Worm (Caenorhabditis elegans) whole organism, mixed stage, embryonic: ENCODE measurements around the gene C07E3.4.
A peak's percentile ranks its signal among the peaks of the same experiment; 100 is the strongest.

Source experiments
- M03D4.4 ChIP-seq: sonication (generic microtip); optimal IDR thresholded peaks from 2 replicates; lab custom pipeline; 2017; ENCODE audit warnings: mild to moderate bottlenecking, missing genetic modification characterization, missing compliant biosample characterization
- bed-3 ChIP-seq: fragments of 200-800 bp; sonication (Bioruptor generic); optimal IDR thresholded peaks from 3 replicates; lab custom pipeline; 2018; ENCODE audit warnings: mild to moderate bottlenecking, missing genetic modification characterization, moderate library complexity, missing compliant biosample characterization
- ceh-39 ChIP-seq: fragments of 150-350 bp; optimal IDR thresholded peaks from 2 replicates; lab custom pipeline; 2014; ENCODE audit warnings: missing biosample characterization, missing genetic modification characterization
- ceh-43 ChIP-seq: fragments of 200-800 bp; sonication (Bioruptor generic); optimal IDR thresholded peaks from 2 replicates; lab custom pipeline; 2018; ENCODE audit warnings: mild to moderate bottlenecking, missing genetic modification characterization, moderate library complexity, missing compliant biosample characterization
- ces-1 ChIP-seq: fragments of 150-350 bp; optimal IDR thresholded peaks from 2 replicates; lab custom pipeline; 2014; ENCODE audit warnings: missing biosample characterization, missing genetic modification reagents, missing genetic modification characterization
- cnd-1 ChIP-seq: fragments of 200-800 bp; sonication (Bioruptor generic); optimal IDR thresholded peaks from 2 replicates; lab custom pipeline; 2018; ENCODE audit warnings: mild to moderate bottlenecking, missing genetic modification characterization, missing compliant biosample characterization
- drap-1 ChIP-seq: fragments of 200-800 bp; sonication (Bioruptor generic); optimal IDR thresholded peaks from 3 replicates; lab custom pipeline; 2018; ENCODE audit warnings: mild to moderate bottlenecking, missing genetic modification characterization, missing compliant biosample characterization
- elt-1 ChIP-seq: sonication (generic microtip); optimal IDR thresholded peaks from 2 replicates; lab custom pipeline; 2017; ENCODE audit warnings: missing genetic modification characterization, mild to moderate bottlenecking, missing compliant biosample characterization, antibody characterized with exemption, moderate library complexity, borderline replicate concordance; ENCODE audit not compliant: insufficient read depth
- flh-1 ChIP-seq: fragments of 200-800 bp; sonication (Bioruptor generic); optimal IDR thresholded peaks from 2 replicates; lab custom pipeline; 2018; ENCODE audit warnings: mild to moderate bottlenecking, missing genetic modification characterization, moderate library complexity, missing compliant biosample characterization
- ham-2 ChIP-seq: fragments of 200-800 bp; sonication (Bioruptor generic); optimal IDR thresholded peaks from 2 replicates; lab custom pipeline; 2018; ENCODE audit warnings: mild to moderate bottlenecking, missing genetic modification characterization, missing compliant biosample characterization
- hlh-1 ChIP-seq: fragments of 150-350 bp; optimal IDR thresholded peaks from 2 replicates; lab custom pipeline; 2014; ENCODE audit warnings: missing biosample characterization, missing genetic modification reagents, missing genetic modification characterization
- lin-13 ChIP-seq: fragments of 150-350 bp; optimal IDR thresholded peaks from 2 replicates; lab custom pipeline; 2014; ENCODE audit warnings: missing biosample characterization, missing genetic modification characterization
- lin-32 ChIP-seq: fragments of 200-800 bp; sonication (Bioruptor generic); optimal IDR thresholded peaks from 2 replicates; lab custom pipeline; 2018; ENCODE audit warnings: mild to moderate bottlenecking, missing genetic modification characterization, missing compliant biosample characterization
- lsy-2 ChIP-seq: fragments of 150-350 bp; optimal IDR thresholded peaks from 2 replicates; lab custom pipeline; 2014; ENCODE audit warnings: missing biosample characterization, missing genetic modification characterization
- mab-5 ChIP-seq: fragments of 150-350 bp; optimal IDR thresholded peaks from 2 replicates; lab custom pipeline; 2014; ENCODE audit warnings: missing biosample characterization, missing genetic modification characterization
- mep-1 ChIP-seq: fragments of 150-350 bp; optimal IDR thresholded peaks from 2 replicates; lab custom pipeline; 2017; ENCODE audit warnings: missing biosample characterization, missing genetic modification reagents, missing genetic modification characterization, inconsistent platforms
- mls-2 ChIP-seq: sonication (generic microtip); optimal IDR thresholded peaks from 2 replicates; lab custom pipeline; 2016; ENCODE audit warnings: mild to moderate bottlenecking, missing genetic modification characterization, moderate library complexity, missing compliant biosample characterization
- nhr-12 ChIP-seq: fragments of 150-350 bp; optimal IDR thresholded peaks from 2 replicates; lab custom pipeline; 2014; ENCODE audit warnings: missing biosample characterization, missing genetic modification characterization
- nhr-28 ChIP-seq: fragments of 150-350 bp; optimal IDR thresholded peaks from 2 replicates; lab custom pipeline; 2014; ENCODE audit warnings: missing biosample characterization, missing genetic modification characterization
- pha-4 ChIP-seq: fragments of 150-350 bp; optimal IDR thresholded peaks from 2 replicates; lab custom pipeline; 2018; ENCODE audit warnings: missing biosample characterization, missing genetic modification reagents, missing genetic modification characterization
- sem-2 ChIP-seq: fragments of 200-800 bp; sonication (Bioruptor generic); optimal IDR thresholded peaks from 2 replicates; lab custom pipeline; 2018; ENCODE audit warnings: mild to moderate bottlenecking, missing genetic modification characterization, missing compliant biosample characterization
- snpc-4 ChIP-seq: fragments of 150-350 bp; optimal IDR thresholded peaks from 2 replicates; lab custom pipeline; 2014; ENCODE audit warnings: missing biosample characterization, missing genetic modification characterization
- sptf-1 ChIP-seq: sonication (generic microtip); optimal IDR thresholded peaks from 2 replicates; lab custom pipeline; 2017; ENCODE audit warnings: mild to moderate bottlenecking, missing genetic modification characterization, moderate library complexity, missing compliant biosample characterization
- unc-120 ChIP-seq: sonication (generic microtip); optimal IDR thresholded peaks from 2 replicates; lab custom pipeline; 2017; ENCODE audit warnings: missing genetic modification characterization, missing compliant biosample characterization; ENCODE audit not compliant: poor library complexity, severe bottlenecking
- unc-39 ChIP-seq: fragments of 150-350 bp; optimal IDR thresholded peaks from 2 replicates; lab custom pipeline; 2014; ENCODE audit warnings: missing biosample characterization, missing genetic modification characterization
- unc-62 ChIP-seq: fragments of 150-350 bp; optimal IDR thresholded peaks from 2 replicates; lab custom pipeline; 2014; ENCODE audit warnings: missing biosample characterization, missing genetic modification reagents, missing genetic modification characterization
- ztf-11 ChIP-seq: fragments of 150-350 bp; optimal IDR thresholded peaks from 2 replicates; lab custom pipeline; 2014; ENCODE audit warnings: missing biosample characterization, missing genetic modification characterization

The C07E3.4 gene

DNA sequence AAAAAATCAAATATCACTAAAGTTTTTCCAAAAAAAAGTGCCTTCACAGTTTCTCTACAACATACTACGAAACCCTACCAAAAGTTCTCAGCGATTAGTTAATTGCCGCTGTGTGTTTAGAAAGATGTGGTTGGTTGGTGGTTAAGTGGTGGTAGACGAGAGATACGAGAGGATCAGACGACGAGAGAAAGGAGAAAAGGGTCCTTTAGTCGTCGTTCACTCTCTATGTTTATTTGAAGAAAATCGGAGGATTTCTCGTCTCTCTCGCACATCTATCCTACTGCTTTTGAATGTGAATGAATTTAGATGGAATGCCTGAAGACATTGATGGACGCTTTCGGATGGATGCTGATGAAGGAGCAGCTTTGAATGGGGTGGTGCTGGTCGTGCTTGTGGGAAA is 10.2 kb downstream of the C07E3.4 start:
- TF ChIP-seq elt-1 (no peak), flh-1 (GFP tag; lab: Kevin White, UChicago) (no peak), unc-120 (tag; lab: Kevin White, UChicago) (peak; percentile 14), ham-2 (no peak), ces-1 (GFP tag; lab: Kevin White, UChicago) (peak; percentile 71), pha-4 (tag; lab: Kevin White, UChicago) (no peak), unc-62 (GFP tag; lab: Kevin White, UChicago) (no peak), cnd-1 (tag; lab: Kevin White, UChicago) (no peak), M03D4.4 (tag; lab: Kevin White, UChicago) (no peak), mab-5 (tag; lab: Kevin White, UChicago) (peak; percentile 18), lsy-2 (tag; lab: Kevin White, UChicago) (no peak), mep-1 (no peak), hlh-1 (tag; lab: Kevin White, UChicago) (peak; percentile 36)

DNA sequence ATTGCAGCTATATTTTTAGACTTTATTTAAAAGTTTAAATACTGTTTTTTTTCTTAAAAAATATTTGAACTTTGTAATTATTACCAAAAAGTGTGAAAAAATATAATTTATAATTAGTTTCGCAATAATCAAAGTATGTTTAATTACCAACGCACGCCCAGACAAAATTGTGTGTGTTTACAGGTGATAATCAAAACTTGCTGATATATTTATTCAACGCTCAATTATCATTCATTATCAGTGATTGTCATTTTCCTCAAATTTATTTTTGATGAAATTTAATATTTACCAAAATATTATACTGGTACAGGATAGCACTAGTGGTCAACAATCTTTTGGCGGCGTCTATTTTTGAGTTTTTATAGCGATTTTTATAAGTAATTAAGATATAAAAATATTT is 12.4 kb downstream of the C07E3.4 start:
- no peak for TF ChIP-seq nhr-28 (tag; lab: Kevin White, UChicago)
- TF ChIP-seq mep-1 = no peak
- no peak for TF ChIP-seq nhr-12 (tag; lab: Kevin White, UChicago)
- TF ChIP-seq ceh-39 = no peak
- TF ChIP-seq elt-1 = no peak
- TF ChIP-seq sem-2 (GFP tag; lab: Kevin White, UChicago) = no peak
- no peak for TF ChIP-seq unc-62 (GFP tag; lab: Kevin White, UChicago)

DNA sequence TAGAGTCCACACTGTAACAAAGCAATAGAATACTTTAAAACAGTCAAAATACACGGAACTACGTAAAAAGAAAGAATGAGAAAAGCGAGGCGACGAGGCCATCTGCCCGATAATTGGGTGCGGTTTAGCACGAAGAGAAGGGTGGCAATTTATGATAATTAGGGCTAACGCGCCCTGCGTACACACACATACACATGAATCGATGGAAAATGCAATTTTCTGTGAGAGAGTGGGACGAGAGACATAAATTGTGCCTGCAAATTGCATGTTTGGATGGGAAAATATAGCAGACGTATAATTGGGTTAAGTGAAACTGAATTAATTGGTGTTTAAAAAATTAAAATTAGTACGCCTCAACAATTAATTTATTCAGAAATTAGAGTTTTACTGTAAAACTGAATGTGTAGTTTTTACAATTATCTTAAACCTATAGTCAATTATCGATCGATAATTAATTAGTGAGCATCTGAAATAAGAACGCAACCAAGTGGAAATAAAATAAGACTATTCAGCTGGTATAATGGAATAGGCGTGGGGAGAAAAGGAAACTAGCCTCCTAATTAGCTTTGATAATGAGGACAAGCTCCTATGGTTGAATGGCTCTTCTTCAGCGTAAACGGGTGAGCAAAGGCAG is 13.1 kb downstream of the C07E3.4 start:
- TF ChIP-seq mep-1 = peak; percentile 13
- TF ChIP-seq cnd-1 (tag; lab: Kevin White, UChicago) = peak; percentile 67
- TF ChIP-seq sptf-1 (tag; lab: Kevin White, UChicago) = peak; percentile 76
- no peak for TF ChIP-seq snpc-4
- TF ChIP-seq drap-1 (GFP tag; lab: Kevin White, UChicago) = no peak
- TF ChIP-seq ceh-43 (GFP tag; lab: Kevin White, UChicago) = peak; percentile 96
- no peak for TF ChIP-seq lin-13 (tag; lab: Kevin White, UChicago)
- no peak for TF ChIP-seq flh-1 (GFP tag; lab: Kevin White, UChicago)
- no peak for TF ChIP-seq lsy-2 (tag; lab: Kevin White, UChicago)
- no peak for TF ChIP-seq M03D4.4 (tag; lab: Kevin White, UChicago)
- TF ChIP-seq sem-2 (GFP tag; lab: Kevin White, UChicago) = no peak
- peak; percentile 79 for TF ChIP-seq mls-2 (tag; lab: Kevin White, UChicago)
- peak; percentile 99 for TF ChIP-seq ces-1 (GFP tag; lab: Kevin White, UChicago)
- peak; percentile 67 for TF ChIP-seq ham-2
- TF ChIP-seq unc-39 (tag; lab: Kevin White, UChicago) = no peak
- no peak for TF ChIP-seq nhr-12 (tag; lab: Kevin White, UChicago)
- no peak for TF ChIP-seq bed-3 (GFP tag; lab: Kevin White, UChicago)
- TF ChIP-seq ztf-11 (tag; lab: Kevin White, UChicago) = peak; percentile 31
- no peak for TF ChIP-seq lin-32 (GFP tag; lab: Kevin White, UChicago)
- no peak for TF ChIP-seq hlh-1 (tag; lab: Kevin White, UChicago)

DNA sequence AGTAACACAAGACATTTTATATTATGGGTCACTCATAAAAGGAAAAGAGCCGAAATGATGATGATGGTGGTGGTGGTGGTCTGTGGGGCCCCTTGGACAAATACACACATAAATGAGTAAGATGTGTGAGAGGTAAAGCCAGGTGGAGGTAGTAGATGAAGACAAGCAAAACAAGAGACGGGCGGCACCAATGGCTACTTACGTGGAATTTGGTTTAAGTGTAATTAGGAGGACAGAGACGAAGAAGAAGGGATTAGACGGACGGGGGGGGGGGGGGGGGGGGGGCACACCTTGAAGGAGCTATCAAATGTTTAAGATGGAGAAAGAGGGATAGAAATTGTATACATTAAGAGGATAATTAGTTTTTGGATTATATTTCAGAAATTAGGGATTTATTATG is 14.2 kb downstream of the C07E3.4 start:
- TF ChIP-seq sptf-1 (tag; lab: Kevin White, UChicago) (peak; percentile 64), M03D4.4 (tag; lab: Kevin White, UChicago) (no peak), mls-2 (tag; lab: Kevin White, UChicago) (peak; percentile 55), lsy-2 (tag; lab: Kevin White, UChicago) (no peak), ceh-43 (GFP tag; lab: Kevin White, UChicago) (peak; percentile 43)

ce11 chrII:10377901-10378300 is 17.3 kb downstream of the C07E3.4 start:
- TF ChIP-seq snpc-4 (no peak), mls-2 (tag; lab: Kevin White, UChicago) (no peak), nhr-12 (tag; lab: Kevin White, UChicago) (no peak), mab-5 (tag; lab: Kevin White, UChicago) (no peak), mep-1 (no peak), ceh-43 (GFP tag; lab: Kevin White, UChicago) (no peak), M03D4.4 (tag; lab: Kevin White, UChicago) (no peak), ces-1 (GFP tag; lab: Kevin White, UChicago) (no peak), lin-13 (tag; lab: Kevin White, UChicago) (no peak), ham-2 (no peak), hlh-1 (tag; lab: Kevin White, UChicago) (no peak)
- TF ChIP-seq, all 35 proteins: peak for 0
